Worm (Caenorhabditis elegans): ENCODE data around the gene T06E8.2.

DNA sequence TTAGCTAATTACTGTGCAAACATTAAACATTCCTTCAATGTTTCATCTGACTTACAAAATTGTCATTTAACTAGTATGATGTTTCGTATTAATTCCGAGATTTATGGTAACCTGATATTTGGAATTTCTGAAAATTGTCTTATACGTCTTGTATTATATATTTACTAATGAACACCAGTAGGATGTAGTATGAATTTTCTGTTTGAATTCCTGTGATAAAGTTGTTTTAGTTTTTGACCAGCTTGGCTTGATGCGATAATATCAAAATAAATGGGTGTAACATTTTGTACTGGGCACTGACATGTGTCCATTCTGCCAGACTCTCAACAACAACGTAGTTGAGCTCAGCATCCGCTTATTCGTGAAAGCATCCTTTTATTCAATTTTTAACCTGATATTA lies 48.7 kb upstream of the T06E8.2 start, which contains the start of gene R04B5.6:
- TF ChIP-seq Y22D7AL.16 (tag; optimal IDR thresholded peaks at IDR 0.05) (no peak), mec-3 (tag; optimal IDR thresholded peaks at IDR 0.05; ENCODE audit: borderline replicate concordance) (no peak), nhr-11 (tag; optimal IDR thresholded peaks at IDR 0.05) (no peak), pax-1 (tag; optimal IDR thresholded peaks at IDR 0.05) (no peak), C08G9.2 (tag; optimal IDR thresholded peaks at IDR 0.05) (no peak), pag-3 (tag; optimal IDR thresholded peaks at IDR 0.05; ENCODE audit: borderline replicate concordance) (no peak), ceh-6 (GFP tag; optimal IDR thresholded peaks at IDR 0.05) (no peak), nfya-1 (tag; optimal IDR thresholded peaks at IDR 0.05) (no peak), rnt-1 (tag; optimal IDR thresholded peaks at IDR 0.05) (no peak)

Data from whole organism, late embryonic.